Fruit fly (Drosophila melanogaster) whole organism, embryonic: ENCODE results near the gene CG9586.

Experiments used
- Bteb2 ChIP-seq: fragments of 200-800 bp; sonication (Bioruptor generic); optimal IDR thresholded peaks from 2 replicates; lab custom pipeline; 2016; ENCODE audit warnings: missing biosample characterization, missing genetic modification characterization
- CG10366 ChIP-seq: fragments of 200-800 bp; sonication (Bioruptor generic); IDR thresholded peaks from 2 replicates; pipeline ENCODE4 v1.3.6; 2022; ENCODE audit warnings: missing biosample characterization, missing genetic modification characterization
- CG12155 ChIP-seq: fragments of 200-800 bp; sonication (Bioruptor generic); optimal IDR thresholded peaks from 3 replicates; lab custom pipeline; 2016; ENCODE audit warnings: missing biosample characterization, missing genetic modification characterization
- CG13123 ChIP-seq: fragments of 200-800 bp; sonication (Bioruptor generic); optimal IDR thresholded peaks from 2 replicates; lab custom pipeline; 2016; ENCODE audit warnings: missing biosample characterization, missing genetic modification characterization
- CG13775 ChIP-seq: fragments of 200-800 bp; sonication (Bioruptor generic); optimal IDR thresholded peaks from 3 replicates; lab custom pipeline; 2017; ENCODE audit warnings: missing biosample characterization, mild to moderate bottlenecking, missing genetic modification characterization
- CG30020 ChIP-seq: fragments of 200-800 bp; optimal IDR thresholded peaks from 2 replicates; lab custom pipeline; 2019; ENCODE audit warnings: missing biosample characterization, mild to moderate bottlenecking, missing genetic modification characterization, moderate library complexity
- CG32532 ChIP-seq: fragments of 200-800 bp; sonication (Bioruptor generic); IDR thresholded peaks from 2 replicates; pipeline ENCODE4 v1.3.6; 2022; ENCODE audit warnings: missing biosample characterization, missing genetic modification characterization
- CG3281 ChIP-seq: fragments of 200-800 bp; sonication (Bioruptor generic); optimal IDR thresholded peaks from 3 replicates; lab custom pipeline; 2017; ENCODE audit warnings: missing biosample characterization, mild to moderate bottlenecking, missing genetic modification characterization
- CG4328 ChIP-seq: fragments of 200-800 bp; sonication (Bioruptor generic); optimal IDR thresholded peaks from 3 replicates; lab custom pipeline; 2017; ENCODE audit warnings: missing biosample characterization, missing genetic modification reagents, missing genetic modification characterization
- CG4820 ChIP-seq: fragments of 200-800 bp; sonication (Bioruptor generic); optimal IDR thresholded peaks from 3 replicates; lab custom pipeline; 2016; ENCODE audit warnings: missing biosample characterization, missing genetic modification characterization
- CG6765 ChIP-seq: fragments of 200-800 bp; sonication (Bioruptor generic); optimal IDR thresholded peaks from 3 replicates; lab custom pipeline; 2017; ENCODE audit warnings: missing biosample characterization, mild to moderate bottlenecking, missing genetic modification characterization
- CG6813 ChIP-seq: fragments of 200-800 bp; sonication (Bioruptor generic); optimal IDR thresholded peaks from 2 replicates; lab custom pipeline; 2017; ENCODE audit warnings: missing biosample characterization, missing genetic modification characterization, mild to moderate bottlenecking, moderate library complexity, missing genetic modification reagents
- CG6854 ChIP-seq: fragments of 200-800 bp; sonication (Bioruptor generic); optimal IDR thresholded peaks from 3 replicates; lab custom pipeline; 2017; ENCODE audit warnings: missing biosample characterization, mild to moderate bottlenecking, missing genetic modification characterization
- CG7372 ChIP-seq: fragments of 200-800 bp; sonication (Bioruptor generic); IDR thresholded peaks from 2 replicates; pipeline ENCODE4 v1.3.6; 2022; ENCODE audit warnings: missing biosample characterization, missing genetic modification characterization
- CG7987 ChIP-seq: fragments of 200-800 bp; sonication (Bioruptor generic); optimal IDR thresholded peaks from 2 replicates; lab custom pipeline; 2018; ENCODE audit warnings: missing biosample characterization, mild to moderate bottlenecking, missing genetic modification characterization, moderate library complexity
- CG9727 ChIP-seq: fragments of 200-800 bp; sonication (Bioruptor generic); optimal IDR thresholded peaks from 3 replicates; lab custom pipeline; 2017; ENCODE audit warnings: missing biosample characterization, mild to moderate bottlenecking, missing genetic modification characterization
- Elba2 ChIP-seq: fragments of 200-800 bp; sonication (Bioruptor generic); optimal IDR thresholded peaks from 3 replicates; lab custom pipeline; 2016; ENCODE audit warnings: missing biosample characterization, missing genetic modification characterization
- Ets65A ChIP-seq: fragments of 200-800 bp; sonication (Bioruptor generic); peaks from one replicate; lab custom pipeline; 2016; ENCODE audit warnings: missing biosample characterization, missing genetic modification characterization
- Fer1 ChIP-seq: fragments of 200-800 bp; sonication (Bioruptor generic); optimal IDR thresholded peaks from 2 replicates; lab custom pipeline; 2017; ENCODE audit warnings: missing biosample characterization, mild to moderate bottlenecking, missing genetic modification characterization
- GATAe ChIP-seq: fragments of 200-800 bp; sonication (Bioruptor generic); conservative IDR thresholded peaks from 2 replicates; pipeline ENCODE4 v1.3.6; 2022; ENCODE audit warnings: missing biosample characterization, missing genetic modification characterization
- Hr78 ChIP-seq, 2 experiments: fragments of 200-800 bp in 1 of 2; fragments of >200 bp in 1 of 2; sonication (Bioruptor generic) in 1 of 2; optimal IDR thresholded peaks; 2 replicates each; lab custom pipeline; 2017 to 2019; ENCODE audit warnings: missing biosample characterization in 2 of 2, missing genetic modification characterization in 2 of 2, mild to moderate bottlenecking in 1 of 2, moderate library complexity in 1 of 2
- Lim3 ChIP-seq: fragments of 200-800 bp; sonication (Bioruptor generic); IDR thresholded peaks from 2 replicates; pipeline ENCODE4 v1.3.6; 2022; ENCODE audit warnings: missing biosample characterization, missing genetic modification characterization
- NC2α ChIP-seq: fragments of 200-800 bp; sonication (Bioruptor generic); optimal IDR thresholded peaks from 2 replicates; lab custom pipeline; 2016; ENCODE audit warnings: missing biosample characterization, missing genetic modification characterization
- Ptx1 ChIP-seq: fragments of 200-800 bp; sonication (Bioruptor generic); IDR thresholded peaks from 2 replicates; pipeline ENCODE4 v1.3.6; 2022; ENCODE audit warnings: missing biosample characterization, missing genetic modification characterization
- Sox102F ChIP-seq: fragments of 200-800 bp; sonication (Bioruptor generic); optimal IDR thresholded peaks from 2 replicates; lab custom pipeline; 2018; ENCODE audit warnings: missing biosample characterization, mild to moderate bottlenecking, missing genetic modification characterization, moderate library complexity
- abd-A ChIP-seq: fragments of 200-800 bp; sonication (Bioruptor generic); optimal IDR thresholded peaks from 3 replicates; lab custom pipeline; 2019; ENCODE audit warnings: missing biosample characterization, mild to moderate bottlenecking, missing genetic modification characterization, moderate library complexity
- cas ChIP-seq: fragments of 200-800 bp; sonication (Bioruptor generic); IDR thresholded peaks from 2 replicates; pipeline ENCODE4 v1.3.6; 2022; ENCODE audit warnings: missing biosample characterization, missing genetic modification characterization
- chinmo ChIP-seq: fragments of 200-800 bp; sonication (Bioruptor generic); IDR thresholded peaks from 4 replicates; pipeline ENCODE4 v1.3.6; 2022; ENCODE audit warnings: missing biosample characterization, missing genetic modification characterization; ENCODE audit not compliant: partially characterized antibody
- chm ChIP-seq: fragments of 200-800 bp; sonication (Bioruptor generic); IDR thresholded peaks from 2 replicates; pipeline ENCODE4 v1.3.6; 2022; ENCODE audit warnings: missing biosample characterization, missing genetic modification characterization
- chn ChIP-seq: fragments of 200-800 bp; sonication (Bioruptor generic); optimal IDR thresholded peaks from 2 replicates; lab custom pipeline; 2016; ENCODE audit warnings: missing biosample characterization, missing genetic modification characterization
- emc ChIP-seq: fragments of 200-800 bp; sonication (Bioruptor generic); optimal IDR thresholded peaks from 2 replicates; lab custom pipeline; 2016; ENCODE audit warnings: missing biosample characterization, missing genetic modification characterization
- gfzf ChIP-seq: fragments of 200-800 bp; sonication (Bioruptor generic); optimal IDR thresholded peaks from 2 replicates; lab custom pipeline; 2016; ENCODE audit warnings: missing biosample characterization, mild to moderate bottlenecking, missing genetic modification characterization, moderate library complexity
- gsb-n ChIP-seq: fragments of 200-800 bp; sonication (Bioruptor generic); optimal IDR thresholded peaks from 3 replicates; lab custom pipeline; 2018; ENCODE audit warnings: missing biosample characterization, mild to moderate bottlenecking, missing genetic modification characterization
- ham ChIP-seq: fragments of 200-800 bp; sonication (Bioruptor generic); IDR thresholded peaks from 2 replicates; pipeline ENCODE4 v1.3.6; 2022; ENCODE audit warnings: missing biosample characterization, missing genetic modification characterization
- knrl ChIP-seq: fragments of 200-800 bp; sonication (Bioruptor generic); IDR thresholded peaks from 3 replicates; pipeline ENCODE4 v1.3.6; 2022; ENCODE audit warnings: missing biosample characterization, missing genetic modification characterization; ENCODE audit not compliant: partially characterized antibody
- pan ChIP-seq, 4 experiments: fragments of >200 bp in 3 of 4; fragments of 200-800 bp in 1 of 4; sonication (Bioruptor generic) in 1 of 4; optimal IDR thresholded peaks in 3 of 4; IDR thresholded peaks in 1 of 4; 2 replicates each; pipeline versions ENCODE4 v1.3.6 to Lab custom; 2017 to 2022; ENCODE audit warnings: missing biosample characterization in 2 of 4, missing genetic modification characterization in 2 of 4, mixed read lengths in 1 of 4
- prd ChIP-seq, 3 experiments: fragments of >200 bp in 2 of 3; fragments of 200-800 bp in 1 of 3; sonication (Bioruptor generic) in 1 of 3; optimal IDR thresholded peaks in 2 of 3; IDR thresholded peaks in 1 of 3; 2 replicates in 2 of 3; 3 replicates in 1 of 3; pipeline versions ENCODE4 v1.3.6 to Lab custom; 2017 to 2022; ENCODE audit warnings: missing biosample characterization in 1 of 3, missing genetic modification characterization in 1 of 3
- ranshi ChIP-seq: fragments of 200-800 bp; sonication (Bioruptor generic); IDR thresholded peaks from 2 replicates; pipeline ENCODE4 v1.3.6; 2022; ENCODE audit warnings: missing biosample characterization, missing genetic modification characterization
- ro ChIP-seq: fragments of 200-800 bp; sonication (Bioruptor generic); IDR thresholded peaks from 2 replicates; pipeline ENCODE4 v1.3.6; 2022; ENCODE audit warnings: missing biosample characterization, missing genetic modification characterization
- sisA ChIP-seq: fragments of 200-800 bp; sonication (Bioruptor generic); IDR thresholded peaks from 2 replicates; pipeline ENCODE4 v1.3.6; 2022; ENCODE audit warnings: missing biosample characterization, missing genetic modification characterization
- stwl ChIP-seq: fragments of 200-800 bp; sonication (Bioruptor generic); optimal IDR thresholded peaks from 3 replicates; lab custom pipeline; 2018; ENCODE audit warnings: missing biosample characterization, mild to moderate bottlenecking, missing genetic modification characterization, moderate library complexity
- sug ChIP-seq: fragments of 200-800 bp; optimal IDR thresholded peaks from 2 replicates; lab custom pipeline; 2019; ENCODE audit warnings: missing biosample characterization, mild to moderate bottlenecking, missing genetic modification characterization, moderate library complexity
- tio ChIP-seq: fragments of 200-800 bp; sonication (Bioruptor generic); optimal IDR thresholded peaks from 2 replicates; lab custom pipeline; 2017; ENCODE audit warnings: missing biosample characterization, missing genetic modification characterization, inconsistent platforms
- tna ChIP-seq: fragments of 200-800 bp; sonication (Bioruptor generic); IDR thresholded peaks from 2 replicates; pipeline ENCODE4 v1.3.6; 2022; ENCODE audit warnings: missing biosample characterization, missing genetic modification characterization; ENCODE audit not compliant: partially characterized antibody
- yki ChIP-seq: fragments of >200 bp; optimal IDR thresholded peaks from 3 replicates; lab custom pipeline; 2018

The CG9586 gene

dm6 chr2L:9149426-9149825, 16.9 kb downstream of the CG9586 start:
- TF ChIP-seq CG6765 (no peak), NC2α (GFP tag; lab: Kevin White, UChicago) (no peak), prd (optimal IDR thresholded peaks at IDR 0.05; lab: Kevin White, UChicago) (no peak), prd (GFP tag; IDR thresholded peaks at IDR 0.05; lab: Robert Waterston, UW) (0 out of 3 replicates have a peak, but pooled peaks have one; percentile 12), Ptx1 (GFP tag; lab: Robert Waterston, UW) (0 out of 2 replicates have a peak, but pooled peaks have one; percentile 12)

- no peak for TF ChIP-seq sug (tag; lab: Kevin White, UChicago)
- no peak for TF ChIP-seq pan (optimal IDR thresholded peaks at IDR 0.05; lab: Kevin White, UChicago)
- no peak for TF ChIP-seq pan (GFP tag; optimal IDR thresholded peaks at IDR 0.05 in 1 of 2, IDR thresholded peaks at IDR 0.05 in 1 of 2)
- TF ChIP-seq cas (GFP tag; lab: Robert Waterston, UW), result no peak
- TF ChIP-seq tna (GFP tag; lab: Robert Waterston, UW), result no peak
- TF ChIP-seq CG6765, result no peak
- no peak for TF ChIP-seq CG13123
- TF ChIP-seq chinmo (GFP tag; lab: Robert Waterston, UW), result 0 out of 4 replicates have a peak, but pooled peaks have one; percentile 57
- no peak for TF ChIP-seq CG13775 (GFP tag; lab: Kevin White, UChicago)
- no peak for TF ChIP-seq sisA
- TF ChIP-seq ham (GFP tag; lab: Robert Waterston, UW), result no peak
- no peak for TF ChIP-seq Sox102F
- no peak for TF ChIP-seq CG6854 (GFP tag; lab: Kevin White, UChicago)
- no peak for TF ChIP-seq CG4328 (GFP tag; lab: Kevin White, UChicago)
- no peak for TF ChIP-seq tio (GFP tag; lab: Kevin White, UChicago)
- no peak for TF ChIP-seq CG7987 (GFP tag; lab: Kevin White, UChicago)
- no peak for TF ChIP-seq Hr78 (GFP tag; optimal IDR thresholded peaks at IDR 0.05; lab: Kevin White, UChicago)
- TF ChIP-seq CG12155, result no peak
- no peak for TF ChIP-seq Bteb2 (GFP tag; lab: Kevin White, UChicago)
- no peak for TF ChIP-seq CG30020 (tag; lab: Kevin White, UChicago)
- no peak for TF ChIP-seq chm
- TF ChIP-seq CG4820 (GFP tag; lab: Kevin White, UChicago), result no peak
- no peak for TF ChIP-seq CG3281 (GFP tag; lab: Kevin White, UChicago)
- 0 out of 3 replicates have a peak, but pooled peaks have one; percentile 8 for TF ChIP-seq knrl (GFP tag; lab: Robert Waterston, UW)
- TF ChIP-seq ranshi (GFP tag; lab: Robert Waterston, UW), result no peak
- no peak for TF ChIP-seq abd-A (tag; lab: Kevin White, UChicago)
- no peak for TF ChIP-seq Elba2 (GFP tag; lab: Kevin White, UChicago)
- no peak for TF ChIP-seq CG6813
- TF ChIP-seq GATAe (GFP tag; lab: Robert Waterston, UW), result no peak
- no peak for TF ChIP-seq CG10366 (GFP tag; lab: Robert Waterston, UW)
- TF ChIP-seq yki, result no peak
- TF ChIP-seq stwl (tag; lab: Kevin White, UChicago), result peak; percentile 5
- no peak for TF ChIP-seq Lim3
- 0 out of 2 replicates have a peak, but pooled peaks have one; percentile 26 for TF ChIP-seq CG32532 (GFP tag; lab: Robert Waterston, UW)
- TF ChIP-seq chn, result no peak
- TF ChIP-seq gfzf (GFP tag; lab: Kevin White, UChicago), result no peak
- no peak for TF ChIP-seq Fer1 (GFP tag; lab: Kevin White, UChicago)
- TF ChIP-seq CG9727 (GFP tag; lab: Kevin White, UChicago), result no peak
- TF ChIP-seq emc, result no peak
- peak; percentile 29; the same call in 1 of the 2 replicates for TF ChIP-seq CG7372 (GFP tag; lab: Robert Waterston, UW)
- peak; percentile 62 for TF ChIP-seq Ets65A
- TF ChIP-seq gsb-n, result no peak
- no peak for TF ChIP-seq ro (GFP tag; lab: Robert Waterston, UW)
These were observed 18.2 kb downstream of the CG9586 start for dm6 chr2L:9148133-9148532.
